Worm (Caenorhabditis elegans): ENCODE measurements around the gene dcn-1.

DNA sequence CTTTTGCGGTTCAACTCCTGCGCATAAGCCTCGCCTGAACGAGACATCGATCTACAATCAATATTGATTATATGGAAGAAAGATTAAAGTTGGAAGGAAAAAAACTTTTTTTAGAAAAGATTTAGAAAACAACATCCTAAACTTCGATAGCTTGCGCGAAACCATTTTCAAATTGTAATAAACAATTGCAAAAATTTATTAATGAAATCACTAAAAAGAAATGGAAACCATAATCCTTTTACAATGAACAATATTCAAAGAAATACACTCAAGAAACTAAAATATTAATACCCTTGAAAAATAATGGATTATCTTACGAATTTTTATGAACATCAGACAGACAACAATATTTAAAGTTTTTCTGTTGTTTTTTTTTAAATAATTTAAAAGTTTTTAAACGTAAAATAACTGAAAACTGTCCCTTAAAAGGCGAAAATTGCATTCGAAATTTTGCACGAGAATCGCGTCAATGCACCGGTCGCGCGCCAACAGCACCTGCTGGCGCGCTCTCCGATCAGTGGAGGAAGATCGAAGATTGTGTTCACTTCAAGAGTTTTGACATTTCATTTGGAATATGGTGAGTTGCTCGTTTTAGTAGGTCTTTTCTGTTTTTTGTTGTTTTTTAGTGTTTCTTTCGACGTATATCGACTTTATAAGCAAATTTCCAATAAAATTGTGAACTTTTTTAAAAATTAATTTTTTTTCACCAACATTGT, 44.3 kb upstream of the dcn-1 start, which contains the start of the genes sftb-1 and R10E4.1:
- TF ChIP-seq lsy-2 (tag; optimal IDR thresholded peaks at IDR 0.05), result peak; percentile 77 to 89
- no peak for TF ChIP-seq mdl-1 (tag; optimal IDR thresholded peaks at IDR 0.05)
- TF ChIP-seq ceh-82 (tag; optimal IDR thresholded peaks at IDR 0.05), result no peak
- TF ChIP-seq ama-1 (optimal IDR thresholded peaks at IDR 0.05), result peak; percentile 32
- peak; percentile 78 for TF ChIP-seq C34F6.9 (tag; optimal IDR thresholded peaks at IDR 0.05)
- TF ChIP-seq ztf-1 (GFP tag; conservative IDR thresholded peaks at IDR 0.05), result no peak
- no peak for TF ChIP-seq nhr-23 (tag; optimal IDR thresholded peaks at IDR 0.05)
- no peak for TF ChIP-seq ztf-4 (tag; optimal IDR thresholded peaks at IDR 0.05)

Measured in whole organism, L2 larva.